Worm (Caenorhabditis elegans) whole organism, L2 larva: ENCODE results near the gene R10E12.2.

Source experiments
- ama-1 ChIP-seq: fragments of 150-350 bp; optimal IDR thresholded peaks from 2 replicates; lab custom pipeline; 2018; ENCODE audit warnings: inconsistent platforms
- lin-13 ChIP-seq: fragments of 150-350 bp; optimal IDR thresholded peaks from 2 replicates; lab custom pipeline; 2014; ENCODE audit warnings: missing biosample characterization, missing genetic modification reagents, missing genetic modification characterization

DNA sequence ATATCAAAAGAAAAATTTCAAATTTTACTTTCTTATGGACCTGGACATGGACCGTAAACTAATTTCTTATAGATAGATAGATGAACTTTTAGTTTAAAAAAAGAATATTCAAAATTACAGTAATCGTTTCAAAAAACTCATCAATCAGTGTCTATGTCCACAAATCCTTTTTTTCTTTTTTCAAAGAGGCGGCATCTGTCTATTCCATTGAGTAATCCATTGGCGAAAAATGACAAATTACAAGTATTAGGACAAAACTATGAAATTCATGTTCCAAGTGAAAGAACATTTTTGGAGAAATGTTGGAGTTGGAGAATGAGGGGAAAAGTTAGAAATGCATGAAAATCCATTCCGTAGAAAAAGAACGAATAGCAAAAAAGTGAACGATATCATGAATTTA lies 11.9 kb upstream of the R10E12.2 start:
- TF ChIP-seq ama-1 (lab: Kevin White, UChicago) = no peak
- TF ChIP-seq lin-13 (GFP tag; lab: Kevin White, UChicago) = no peak
